Worm (Caenorhabditis elegans) whole organism, L1 larva: Measurements from ENCODE around the gene F42G2.2.

Experiments used
- C04F5.9 ChIP-seq: sonication (generic microtip); optimal IDR thresholded peaks from 2 replicates; lab custom pipeline; 2016; ENCODE audit warnings: missing genetic modification characterization, missing compliant biosample characterization
- C34B4.2 ChIP-seq: sonication (generic microtip); optimal IDR thresholded peaks from 2 replicates; lab custom pipeline; 2017; ENCODE audit warnings: mild to moderate bottlenecking, missing genetic modification characterization, missing compliant biosample characterization
- F16B12.6 ChIP-seq: fragments of 150-350 bp; optimal IDR thresholded peaks from 2 replicates; lab custom pipeline; 2014; ENCODE audit warnings: missing biosample characterization, missing genetic modification characterization
- aha-1 ChIP-seq: fragments of 150-350 bp; optimal IDR thresholded peaks from 2 replicates; lab custom pipeline; 2014; ENCODE audit warnings: missing biosample characterization, missing genetic modification characterization
- blmp-1 ChIP-seq: fragments of 150-350 bp; optimal IDR thresholded peaks from 2 replicates; lab custom pipeline; 2014; ENCODE audit warnings: missing biosample characterization, missing genetic modification characterization
- ceh-63 ChIP-seq: fragments of 200-800 bp; sonication (Bioruptor generic); optimal IDR thresholded peaks from 2 replicates; lab custom pipeline; 2018; ENCODE audit warnings: mild to moderate bottlenecking, missing genetic modification characterization, missing compliant biosample characterization
- ces-1 ChIP-seq: fragments of 150-350 bp; optimal IDR thresholded peaks from 2 replicates; lab custom pipeline; 2014; ENCODE audit warnings: missing biosample characterization, missing genetic modification reagents, missing genetic modification characterization
- dpl-1 ChIP-seq, 3 experiments: fragments of 150-350 bp in 2 of 3; sonication (generic microtip) in 1 of 3; optimal IDR thresholded peaks; 2 replicates each; lab custom pipeline; 2014 to 2017; ENCODE audit warnings: missing biosample characterization in 3 of 3, missing genetic modification characterization in 3 of 3, missing genetic modification reagents in 3 of 3
- efl-1 ChIP-seq, 4 experiments: fragments of 150-350 bp; optimal IDR thresholded peaks in 3 of 4; peaks in 1 of 4; 1 replicate in 1 of 4; 2 replicates in 3 of 4; lab custom pipeline; 2014; ENCODE audit warnings: missing biosample characterization in 2 of 4, missing genetic modification characterization in 2 of 4, missing genetic modification reagents in 2 of 4
- egl-13 ChIP-seq: sonication (generic microtip); optimal IDR thresholded peaks from 2 replicates; lab custom pipeline; 2016; ENCODE audit warnings: missing genotype, missing genetic modification reagents, missing genetic modification characterization, missing compliant biosample characterization
- elt-2 ChIP-seq: sonication (generic microtip); optimal IDR thresholded peaks from 2 replicates; lab custom pipeline; 2016; ENCODE audit warnings: missing genetic modification characterization, mild to moderate bottlenecking, inconsistent platforms, missing compliant biosample characterization, missing genetic modification reagents
- ets-5 ChIP-seq: fragments of 200-800 bp; sonication (Bioruptor generic); IDR thresholded peaks from 2 replicates; pipeline ENCODE4 v1.3.6; 2022; ENCODE audit warnings: missing genetic modification characterization, missing compliant biosample characterization
- fkh-10 ChIP-seq: sonication (generic microtip); optimal IDR thresholded peaks from 2 replicates; lab custom pipeline; 2017; ENCODE audit warnings: missing biosample characterization, missing genetic modification reagents, missing genetic modification characterization
- fkh-4 ChIP-seq: sonication (generic microtip); optimal IDR thresholded peaks from 2 replicates; lab custom pipeline; 2016; ENCODE audit warnings: missing compliant biosample characterization, missing genetic modification characterization, borderline replicate concordance
- fkh-8 ChIP-seq: sonication (generic microtip); optimal IDR thresholded peaks from 2 replicates; lab custom pipeline; 2016; ENCODE audit warnings: mild to moderate bottlenecking, missing genetic modification characterization, missing compliant biosample characterization
- grh-1 ChIP-seq: fragments of 200-800 bp; sonication (Bioruptor generic); IDR thresholded peaks from 2 replicates; pipeline ENCODE4 v1.3.6; 2022; ENCODE audit warnings: missing genetic modification reagents, missing genetic modification characterization, missing compliant biosample characterization
- hpl-2 ChIP-seq: fragments of 150-350 bp; optimal IDR thresholded peaks from 2 replicates; lab custom pipeline; 2014; ENCODE audit warnings: missing biosample characterization, missing genetic modification reagents, missing genetic modification characterization
- irx-1 ChIP-seq: sonication (generic microtip); optimal IDR thresholded peaks from 2 replicates; lab custom pipeline; 2016; ENCODE audit warnings: missing genetic modification characterization, missing compliant biosample characterization
- isw-1 ChIP-seq: fragments of 200-800 bp; sonication (Bioruptor generic); IDR thresholded peaks from 2 replicates; pipeline ENCODE4 v1.3.6; 2022; ENCODE audit warnings: missing genetic modification characterization, missing compliant biosample characterization
- jun-1 ChIP-seq: fragments of 150-350 bp; optimal IDR thresholded peaks from 2 replicates; lab custom pipeline; 2014; ENCODE audit warnings: missing biosample characterization, missing genetic modification reagents, missing genetic modification characterization
- lin-13 ChIP-seq: fragments of 150-350 bp; optimal IDR thresholded peaks from 2 replicates; lab custom pipeline; 2014; ENCODE audit warnings: missing biosample characterization, missing genetic modification reagents, missing genetic modification characterization
- lin-14 ChIP-seq: fragments of 200-800 bp; sonication (Bioruptor generic); optimal IDR thresholded peaks from 2 replicates; lab custom pipeline; 2018; ENCODE audit warnings: mild to moderate bottlenecking, missing genetic modification characterization, moderate library complexity, missing compliant biosample characterization
- lin-35 ChIP-seq, 2 experiments: fragments of 150-350 bp; optimal IDR thresholded peaks; 2 replicates each; lab custom pipeline; 2014; ENCODE audit warnings: missing biosample characterization in 2 of 2, missing genetic modification characterization in 2 of 2, missing genetic modification reagents in 2 of 2
- lin-39 ChIP-seq: fragments of 150-350 bp; optimal IDR thresholded peaks from 2 replicates; lab custom pipeline; 2014; ENCODE audit warnings: missing biosample characterization, missing genetic modification reagents, missing genetic modification characterization
- lsy-2 ChIP-seq, 2 experiments: fragments of 150-350 bp; optimal IDR thresholded peaks; 2 replicates each; lab custom pipeline; 2014; ENCODE audit warnings: missing biosample characterization in 2 of 2, missing genetic modification characterization in 2 of 2
- mab-9 ChIP-seq: fragments of 200-800 bp; sonication (Bioruptor generic); IDR thresholded peaks from 2 replicates; pipeline ENCODE4 v1.3.6; 2022; ENCODE audit warnings: missing genetic modification reagents, missing genetic modification characterization, missing compliant biosample characterization
- mep-1 ChIP-seq: fragments of 150-350 bp; optimal IDR thresholded peaks from 2 replicates; lab custom pipeline; 2014; ENCODE audit warnings: missing biosample characterization, missing genetic modification characterization
- nhr-11 ChIP-seq: fragments of 150-350 bp; optimal IDR thresholded peaks from 2 replicates; lab custom pipeline; 2014; ENCODE audit warnings: missing biosample characterization, missing genetic modification characterization
- nhr-12 ChIP-seq: sonication (generic microtip); optimal IDR thresholded peaks from 2 replicates; lab custom pipeline; 2017; ENCODE audit warnings: missing biosample characterization, missing genetic modification characterization
- nhr-19 ChIP-seq: fragments of 200-800 bp; sonication (Bioruptor generic); conservative IDR thresholded peaks from 2 replicates; pipeline ENCODE4 v1.3.6; 2022; ENCODE audit warnings: missing genetic modification characterization, missing compliant biosample characterization
- nhr-20 ChIP-seq: sonication (generic microtip); optimal IDR thresholded peaks from 2 replicates; lab custom pipeline; 2016; ENCODE audit warnings: mild to moderate bottlenecking, missing genetic modification characterization, missing compliant biosample characterization
- nhr-28 ChIP-seq: fragments of 150-350 bp; optimal IDR thresholded peaks from 2 replicates; lab custom pipeline; 2014; ENCODE audit warnings: missing biosample characterization, missing genetic modification characterization
- nhr-71 ChIP-seq: sonication (generic microtip); optimal IDR thresholded peaks from 2 replicates; lab custom pipeline; 2016; ENCODE audit warnings: mild to moderate bottlenecking, missing genetic modification characterization, moderate library complexity, missing compliant biosample characterization
- nhr-84 ChIP-seq: sonication (generic microtip); optimal IDR thresholded peaks from 2 replicates; lab custom pipeline; 2017; ENCODE audit warnings: missing biosample characterization, missing genetic modification characterization
- nhr-85 ChIP-seq: sonication (generic microtip); peaks from one replicate; lab custom pipeline; 2016; ENCODE audit warnings: missing genetic modification characterization, inconsistent platforms, missing compliant biosample characterization
- nhr-90 ChIP-seq: sonication (generic microtip); optimal IDR thresholded peaks from 2 replicates; lab custom pipeline; 2016; ENCODE audit warnings: mild to moderate bottlenecking, missing genetic modification characterization, missing compliant biosample characterization; ENCODE audit not compliant: poor library complexity
- pax-3 ChIP-seq: fragments of 200-800 bp; sonication (Bioruptor generic); optimal IDR thresholded peaks from 2 replicates; lab custom pipeline; 2018; ENCODE audit warnings: mild to moderate bottlenecking, missing genetic modification characterization, moderate library complexity, missing compliant biosample characterization
- snpc-4 ChIP-seq: fragments of 150-350 bp; optimal IDR thresholded peaks from 2 replicates; lab custom pipeline; 2014; ENCODE audit warnings: missing biosample characterization, missing genetic modification characterization
- sup-37 ChIP-seq: fragments of 200-800 bp; sonication (Bioruptor generic); optimal IDR thresholded peaks from 2 replicates; lab custom pipeline; 2018; ENCODE audit warnings: mild to moderate bottlenecking, missing genetic modification characterization, missing compliant biosample characterization
- swsn-7 ChIP-seq: sonication (generic microtip); optimal IDR thresholded peaks from 2 replicates; lab custom pipeline; 2016; ENCODE audit warnings: missing genetic modification characterization, missing compliant biosample characterization
- tbx-2 ChIP-seq: sonication (generic microtip); optimal IDR thresholded peaks from 2 replicates; lab custom pipeline; 2016; ENCODE audit warnings: missing genetic modification characterization, missing compliant biosample characterization
- unc-130 ChIP-seq: fragments of 150-350 bp; optimal IDR thresholded peaks from 2 replicates; lab custom pipeline; 2017; ENCODE audit warnings: missing biosample characterization, missing genetic modification characterization, inconsistent platforms
- unc-30 ChIP-seq: sonication (generic microtip); optimal IDR thresholded peaks from 2 replicates; lab custom pipeline; 2017; ENCODE audit warnings: missing biosample characterization, missing genetic modification characterization
- unc-86 ChIP-seq: sonication (generic microtip); optimal IDR thresholded peaks from 2 replicates; lab custom pipeline; 2016; ENCODE audit warnings: missing genetic modification characterization, missing compliant biosample characterization
- unc-98 ChIP-seq: fragments of 200-800 bp; sonication (Bioruptor generic); IDR thresholded peaks from 2 replicates; pipeline ENCODE4 v1.3.6; 2022; ENCODE audit warnings: missing genetic modification characterization, missing compliant biosample characterization
- zag-1 ChIP-seq: fragments of 150-350 bp; optimal IDR thresholded peaks from 2 replicates; lab custom pipeline; 2014; ENCODE audit warnings: missing biosample characterization, missing genetic modification characterization
- ztf-11 ChIP-seq, 2 experiments: sonication (generic microtip); optimal IDR thresholded peaks; 2 replicates each; lab custom pipeline; 2016 to 2017; ENCODE audit warnings: missing genetic modification characterization in 2 of 2, missing biosample characterization in 1 of 2, missing compliant biosample characterization in 1 of 2
- ztf-4 ChIP-seq: fragments of 150-350 bp; optimal IDR thresholded peaks from 2 replicates; lab custom pipeline; 2014; ENCODE audit warnings: missing biosample characterization, missing genetic modification characterization

F42G2.2 gene

DNA sequence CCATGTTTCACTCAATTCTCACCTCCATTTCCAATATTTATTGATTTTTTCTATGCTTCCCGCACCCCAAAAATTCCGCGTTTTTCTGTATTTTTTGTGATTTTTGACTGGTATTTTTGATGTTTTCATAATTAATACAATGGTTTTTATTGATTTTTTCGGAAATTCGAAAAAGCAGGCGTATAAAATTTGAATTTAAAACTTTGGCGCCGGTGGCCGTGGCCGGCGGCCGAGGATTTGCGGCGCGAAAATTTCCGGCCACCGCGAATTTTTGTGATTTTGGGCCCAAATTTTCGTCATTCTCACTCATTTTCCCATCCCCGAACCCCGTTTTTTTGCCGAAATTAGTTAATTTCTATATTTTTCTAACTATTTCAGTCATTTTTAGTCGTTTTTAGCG is 29.0 kb downstream of the F42G2.2 start (continued):
- TF ChIP-seq grh-1 (GFP tag; lab: Robert Waterston, UW) (0 out of 2 replicates have a peak, but pooled peaks have one; percentile 53), jun-1 (tag; lab: Kevin White, UChicago) (peak; percentile 18), lin-14 (peak; percentile 46), lsy-2 (tag; optimal IDR thresholded peaks at IDR 0.05; lab: Kevin White, UChicago) (peak; percentile 48 to 53), nhr-85 (tag; lab: Kevin White, UChicago) (peak; percentile 81), elt-2 (tag; lab: Kevin White, UChicago) (peak; percentile 24), egl-13 (peak; percentile 12)
- TF ChIP-seq, all 84 proteins: peak for 40

DNA sequence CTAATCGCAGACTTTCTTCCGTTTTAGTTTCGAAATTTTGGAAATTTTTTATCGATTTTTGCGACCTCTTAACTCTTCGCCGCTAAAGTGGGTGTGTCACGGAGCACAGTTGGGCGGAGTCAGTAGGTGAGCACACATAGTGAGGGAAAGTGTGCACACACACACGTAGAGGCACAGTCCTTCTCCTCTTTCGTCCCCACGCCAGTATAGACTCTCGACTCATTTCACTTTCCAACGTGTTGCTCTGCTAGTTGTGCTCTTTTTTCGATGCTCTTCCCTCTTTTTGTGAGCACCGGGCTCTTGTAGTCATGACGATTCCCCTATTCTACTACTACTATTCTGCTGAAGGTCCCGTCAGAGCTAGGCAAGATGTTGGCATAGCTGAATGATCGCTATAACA is 30.5 kb downstream of the F42G2.2 start:
- TF ChIP-seq nhr-20 (tag; lab: Kevin White, UChicago) (no peak), unc-98 (GFP tag; lab: Robert Waterston, UW) (no peak), nhr-71 (tag; lab: Kevin White, UChicago) (no peak), hpl-2 (no peak), F16B12.6 (tag; lab: Kevin White, UChicago) (no peak), dpl-1 (GFP tag; optimal IDR thresholded peaks at IDR 0.05; lab: Kevin White, UChicago) (no peak), nhr-12 (no peak), ces-1 (GFP tag; lab: Kevin White, UChicago) (no peak), lsy-2 (tag; optimal IDR thresholded peaks at IDR 0.05; lab: Kevin White, UChicago) (peak in 1 of 2 experiments; percentile 7), ztf-4 (tag; lab: Kevin White, UChicago) (no peak), elt-2 (tag; lab: Kevin White, UChicago) (peak; percentile 20), tbx-2 (tag; lab: Kevin White, UChicago) (no peak), C34B4.2 (no peak), nhr-28 (tag; lab: Kevin White, UChicago) (no peak), lin-35 (GFP tag; optimal IDR thresholded peaks at IDR 0.05; lab: Kevin White, UChicago) (peak in 1 of 2 experiments; percentile 28), nhr-90 (no peak), nhr-85 (tag; lab: Kevin White, UChicago) (no peak), aha-1 (tag; lab: Kevin White, UChicago) (no peak), fkh-8 (tag; lab: Kevin White, UChicago) (no peak), nhr-11 (tag; lab: Kevin White, UChicago) (no peak), unc-130 (no peak), swsn-7 (tag; lab: Kevin White, UChicago) (no peak), blmp-1 (tag; lab: Kevin White, UChicago) (no peak), fkh-10 (GFP tag; lab: Kevin White, UChicago) (no peak), efl-1 (optimal IDR thresholded peaks at IDR 0.05; lab: Kevin White, UChicago) (no peak), efl-1 (GFP tag; optimal IDR thresholded peaks at IDR 0.05 in 1 of 2; lab: Kevin White, UChicago) (peak in 1 of 2 experiments; percentile 94), ceh-63 (no peak), lin-13 (no peak)

DNA sequence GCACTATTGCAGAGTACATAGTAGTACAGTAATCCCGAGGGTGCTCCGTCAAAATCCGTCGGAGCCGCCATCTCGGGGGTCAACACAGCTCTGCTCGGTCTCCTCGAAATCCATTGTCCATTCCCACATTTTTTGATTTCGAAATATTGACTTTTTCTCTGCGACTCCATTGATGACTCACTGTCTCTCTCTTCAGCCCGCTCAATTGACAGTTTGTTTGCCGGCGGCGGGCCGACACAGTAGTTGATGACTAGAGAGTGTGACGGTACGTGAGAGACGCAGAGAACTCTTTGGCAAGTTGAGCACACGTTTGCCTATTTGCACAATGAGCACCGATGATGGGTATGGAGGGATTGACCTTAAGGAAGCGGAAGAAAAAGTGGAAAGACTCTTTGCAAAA is 32.8 kb downstream of the F42G2.2 start:
- TF ChIP-seq jun-1 (tag; lab: Kevin White, UChicago) (peak; percentile 63), nhr-12 (no peak), fkh-4 (tag; lab: Kevin White, UChicago) (no peak), unc-98 (GFP tag; lab: Robert Waterston, UW) (no peak), lin-39 (tag; lab: Kevin White, UChicago) (no peak), hpl-2 (no peak), unc-86 (tag; lab: Kevin White, UChicago) (no peak), tbx-2 (tag; lab: Kevin White, UChicago) (peak; percentile 72), mep-1 (tag; lab: Kevin White, UChicago) (no peak), mab-9 (GFP tag; lab: Robert Waterston, UW) (no peak), snpc-4 (peak; percentile 10), unc-30 (tag; lab: Kevin White, UChicago) (no peak), lsy-2 (tag; optimal IDR thresholded peaks at IDR 0.05; lab: Kevin White, UChicago) (peak in 1 of 2 experiments; percentile 64), irx-1 (tag; lab: Kevin White, UChicago) (no peak), pax-3 (tag; lab: Kevin White, UChicago) (no peak), dpl-1 (GFP tag; optimal IDR thresholded peaks at IDR 0.05; lab: Kevin White, UChicago) (no peak), efl-1 (optimal IDR thresholded peaks at IDR 0.05; lab: Kevin White, UChicago) (peak; percentile 35 to 52), efl-1 (GFP tag; optimal IDR thresholded peaks at IDR 0.05 in 1 of 2; lab: Kevin White, UChicago) (peak; percentile 9 to 92), nhr-84 (tag; lab: Kevin White, UChicago) (no peak), ztf-11 (tag; optimal IDR thresholded peaks at IDR 0.05; lab: Kevin White, UChicago) (no peak), zag-1 (no peak), elt-2 (tag; lab: Kevin White, UChicago) (peak; percentile 50), ets-5 (GFP tag; lab: Robert Waterston, UW) (no peak), sup-37 (GFP tag; lab: Kevin White, UChicago) (peak; percentile 64), C04F5.9 (tag; lab: Kevin White, UChicago) (no peak), nhr-19 (GFP tag; lab: Robert Waterston, UW) (peak; percentile 13; the same call in 1 of the 2 replicates), blmp-1 (tag; lab: Kevin White, UChicago) (no peak), isw-1 (GFP tag; lab: Robert Waterston, UW) (no peak), lin-35 (GFP tag; optimal IDR thresholded peaks at IDR 0.05; lab: Kevin White, UChicago) (peak in 1 of 2 experiments; percentile 33)
